Fruit fly (Drosophila melanogaster) whole organism, pupa: ENCODE data around the gene gish.

ENCODE experiments used
- CG10348 ChIP-seq: fragments of 200-800 bp; sonication (Bioruptor generic); IDR thresholded peaks from 2 replicates; pipeline ENCODE4 v1.3.6; 2022; ENCODE audit warnings: missing biosample characterization, missing genetic modification characterization
- CG12605 ChIP-seq: fragments of 200-800 bp; sonication (Bioruptor generic); IDR thresholded peaks from 2 replicates; pipeline ENCODE4 v1.3.6; 2022; ENCODE audit warnings: missing biosample characterization, missing genetic modification characterization
- CG13204 ChIP-seq: fragments of 200-800 bp; sonication (Bioruptor generic); optimal IDR thresholded peaks from 2 replicates; lab custom pipeline; 2018; ENCODE audit warnings: missing biosample characterization, mild to moderate bottlenecking, missing genetic modification characterization, moderate library complexity
- CG14655 ChIP-seq: fragments of 200-800 bp; sonication (Bioruptor generic); optimal IDR thresholded peaks from 3 replicates; lab custom pipeline; 2017; ENCODE audit warnings: mild to moderate bottlenecking, missing biosample characterization, missing genetic modification reagents, missing genetic modification characterization
- CG15710 ChIP-seq: fragments of 200-800 bp; sonication (Bioruptor generic); optimal IDR thresholded peaks from 2 replicates; lab custom pipeline; 2018; ENCODE audit warnings: missing biosample characterization, mild to moderate bottlenecking, missing genetic modification characterization, moderate library complexity
- CG17806 ChIP-seq: fragments of 200-800 bp; sonication (Bioruptor generic); optimal IDR thresholded peaks from 2 replicates; lab custom pipeline; 2018; ENCODE audit warnings: missing biosample characterization, mild to moderate bottlenecking, missing genetic modification characterization, moderate library complexity
- CG32121 ChIP-seq: fragments of 200-800 bp; sonication (Bioruptor generic); IDR thresholded peaks from 2 replicates; pipeline ENCODE4 v1.3.6; 2022; ENCODE audit warnings: missing biosample characterization, missing genetic modification characterization
- CG34367 ChIP-seq: fragments of 200-800 bp; sonication (Bioruptor generic); optimal IDR thresholded peaks from 2 replicates; lab custom pipeline; 2018; ENCODE audit warnings: missing biosample characterization, mild to moderate bottlenecking, missing genetic modification characterization
- CG4496 ChIP-seq: fragments of 200-800 bp; sonication (Bioruptor generic); IDR thresholded peaks from 3 replicates; pipeline ENCODE4 v1.3.6; 2022; ENCODE audit warnings: missing biosample characterization, missing genetic modification characterization
- CG8159 ChIP-seq: fragments of 200-800 bp; sonication (Bioruptor generic); optimal IDR thresholded peaks from 3 replicates; lab custom pipeline; 2018; ENCODE audit warnings: missing biosample characterization, mild to moderate bottlenecking, missing genetic modification characterization, moderate library complexity
- CG8301 ChIP-seq: fragments of 200-800 bp; sonication (Bioruptor generic); optimal IDR thresholded peaks from 2 replicates; lab custom pipeline; 2018; ENCODE audit warnings: missing biosample characterization, mild to moderate bottlenecking, missing genetic modification characterization
- CG9948 ChIP-seq: fragments of 200-800 bp; sonication (Bioruptor generic); optimal IDR thresholded peaks from 2 replicates; lab custom pipeline; 2018; ENCODE audit warnings: missing biosample characterization, mild to moderate bottlenecking, missing genetic modification characterization, moderate library complexity
- D1 ChIP-seq: fragments of 200-800 bp; sonication (Bioruptor generic); optimal IDR thresholded peaks from 2 replicates; lab custom pipeline; 2018; ENCODE audit warnings: missing biosample characterization, mild to moderate bottlenecking, missing genetic modification characterization, moderate library complexity
- EcR ChIP-seq: fragments of 200-800 bp; sonication (Bioruptor generic); optimal IDR thresholded peaks from 3 replicates; lab custom pipeline; 2019; ENCODE audit warnings: missing biosample characterization, missing genetic modification characterization, mild to moderate bottlenecking, moderate library complexity, missing genetic modification reagents
- Ets98B ChIP-seq: fragments of 200-800 bp; sonication (Bioruptor generic); IDR thresholded peaks from 2 replicates; pipeline ENCODE4 v1.3.6; 2022; ENCODE audit warnings: missing biosample characterization, missing genetic modification characterization
- Pif1A ChIP-seq: fragments of 200-800 bp; sonication (Bioruptor generic); optimal IDR thresholded peaks from 3 replicates; lab custom pipeline; 2016; ENCODE audit warnings: missing biosample characterization, missing genetic modification characterization
- Pif1B ChIP-seq: fragments of 200-800 bp; sonication (Bioruptor generic); optimal IDR thresholded peaks from 3 replicates; lab custom pipeline; 2016; ENCODE audit warnings: missing biosample characterization, missing genetic modification characterization
- Snoo ChIP-seq: fragments of 200-800 bp; sonication (Bioruptor generic); optimal IDR thresholded peaks from 3 replicates; lab custom pipeline; 2017; ENCODE audit warnings: missing biosample characterization, mild to moderate bottlenecking, missing genetic modification characterization, inconsistent platforms
- fd96Ca ChIP-seq: fragments of 200-800 bp; sonication (Bioruptor generic); IDR thresholded peaks from 3 replicates; pipeline ENCODE4 v1.3.6; 2022; ENCODE audit warnings: missing biosample characterization, missing genetic modification characterization
- gl ChIP-seq: fragments of 200-800 bp; sonication (Bioruptor generic); optimal IDR thresholded peaks from 2 replicates; lab custom pipeline; 2018; ENCODE audit warnings: missing biosample characterization, mild to moderate bottlenecking, missing genetic modification characterization
- rn ChIP-seq: fragments of 200-800 bp; sonication (Bioruptor generic); IDR thresholded peaks from 2 replicates; pipeline ENCODE4 v1.3.6; 2022; ENCODE audit warnings: missing biosample characterization, missing genetic modification characterization

gish gene

dm6 chr3R:16253974-16254408 is 18.3 kb upstream of the gish start:
- no peak for TF ChIP-seq D1 (tag; lab: Kevin White, UChicago)
- TF ChIP-seq Pif1B = no peak
- no peak for TF ChIP-seq CG15710
- TF ChIP-seq CG13204 (GFP tag; lab: Kevin White, UChicago) = peak; percentile 96
- no peak for TF ChIP-seq CG10348 (GFP tag; lab: Robert Waterston, UW)
- TF ChIP-seq EcR (GFP tag; lab: Kevin White, UChicago) = peak; percentile 43
- TF ChIP-seq CG17806 (tag; lab: Kevin White, UChicago) = no peak
- TF ChIP-seq, all 21 proteins: peak for 2

DNA sequence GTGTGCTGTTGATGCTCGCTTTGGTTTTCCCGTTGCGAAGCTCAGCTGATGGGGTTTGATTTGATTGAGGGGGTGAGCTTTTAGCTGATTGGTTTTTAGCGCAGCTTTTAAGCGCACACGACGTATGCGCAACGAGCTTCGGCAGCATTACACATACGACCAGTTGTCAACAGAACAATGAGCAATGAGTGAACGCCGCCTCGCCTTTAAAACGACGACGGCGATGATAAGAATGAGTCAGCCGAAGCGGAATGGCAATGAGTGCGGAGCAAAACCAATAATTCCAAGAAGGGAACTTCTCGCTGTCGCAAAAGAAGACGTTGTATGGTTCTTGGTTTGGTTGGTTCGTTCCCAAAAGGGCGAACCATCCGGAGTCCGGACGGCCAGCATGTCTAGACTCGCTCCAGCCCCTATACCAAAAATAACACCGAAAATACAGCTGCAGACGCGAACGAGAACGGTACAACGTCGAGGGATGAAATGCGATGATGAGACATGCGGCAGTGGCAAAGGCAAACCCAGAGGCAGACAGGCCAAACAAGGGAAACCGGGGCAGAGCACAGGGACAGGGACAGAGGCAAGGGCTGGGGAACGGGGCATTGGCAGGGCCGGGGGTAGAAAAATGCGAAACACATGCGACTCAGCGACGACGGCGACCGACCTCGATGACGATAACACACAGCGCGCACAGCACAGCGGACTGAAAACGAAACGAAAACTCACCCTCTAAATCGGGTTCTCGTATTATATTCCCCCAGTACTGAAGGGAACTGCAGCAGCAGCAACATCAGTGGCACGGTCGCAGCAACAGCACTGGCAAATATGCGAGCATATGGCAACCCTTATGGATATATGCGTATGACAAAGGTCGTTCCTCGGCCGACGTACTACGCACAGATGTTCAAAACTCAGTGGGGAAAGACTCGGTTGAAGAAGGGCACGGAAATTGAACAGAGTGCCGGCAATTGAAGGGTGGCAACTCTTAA is 17.3 kb upstream of the gish start:
- TF ChIP-seq Ets98B (GFP tag; lab: Robert Waterston, UW) = no peak
- no peak for TF ChIP-seq fd96Ca (GFP tag; lab: Robert Waterston, UW)
- peak; percentile 4 for TF ChIP-seq Pif1B
- TF ChIP-seq EcR (GFP tag; lab: Kevin White, UChicago) = peak; percentile 47
- TF ChIP-seq CG13204 (GFP tag; lab: Kevin White, UChicago) = peak; percentile 96
- TF ChIP-seq CG8159 (tag; lab: Kevin White, UChicago) = peak; percentile 18

- TF ChIP-seq CG34367 (no peak), CG32121 (peak; percentile 65), D1 (tag; lab: Kevin White, UChicago) (no peak), fd96Ca (GFP tag; lab: Robert Waterston, UW) (no peak), gl (tag; lab: Kevin White, UChicago) (no peak), CG8159 (tag; lab: Kevin White, UChicago) (no peak), EcR (GFP tag; lab: Kevin White, UChicago) (peak; percentile 55), CG13204 (GFP tag; lab: Kevin White, UChicago) (peak; percentile 88), CG12605 (GFP tag; lab: Robert Waterston, UW) (no peak), CG10348 (GFP tag; lab: Robert Waterston, UW) (no peak), Ets98B (GFP tag; lab: Robert Waterston, UW) (peak; percentile 22; the same call in 1 of the 2 replicates), CG9948 (tag; lab: Kevin White, UChicago) (no peak), Pif1A (no peak), Snoo (tag; lab: Kevin White, UChicago) (no peak), CG15710 (no peak), CG4496 (GFP tag; lab: Robert Waterston, UW) (peak; percentile 55; the same call in 2 of the 3 replicates), rn (no peak), CG14655 (no peak), CG8301 (no peak), CG17806 (tag; lab: Kevin White, UChicago) (no peak)
Measured at dm6 chr3R:16256135-16256534, 16.1 kb upstream of the gish start.

DNA sequence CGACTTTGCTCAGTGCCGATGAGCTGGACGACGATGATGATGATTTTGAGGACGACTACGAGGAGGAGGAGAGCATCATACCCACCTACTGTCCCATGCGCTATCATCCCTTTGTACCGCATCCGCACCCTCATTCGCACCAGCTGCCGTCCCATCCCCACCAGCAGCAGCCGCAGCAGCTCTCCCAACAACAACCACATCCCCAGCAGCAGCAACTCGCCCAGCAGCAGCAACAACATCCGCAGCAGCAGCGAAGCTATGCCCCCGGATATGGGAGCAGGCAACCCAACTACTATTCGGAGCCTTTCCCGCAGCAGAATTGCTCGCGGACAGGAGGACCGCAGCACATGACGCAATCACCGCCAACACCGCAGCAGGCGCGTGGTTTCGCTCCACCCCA is 14.9 kb upstream of the gish start:
- TF ChIP-seq CG14655 (no peak), gl (tag; lab: Kevin White, UChicago) (no peak), CG12605 (GFP tag; lab: Robert Waterston, UW) (no peak), D1 (tag; lab: Kevin White, UChicago) (no peak), CG9948 (tag; lab: Kevin White, UChicago) (no peak), CG4496 (GFP tag; lab: Robert Waterston, UW) (no peak), CG32121 (no peak), Snoo (tag; lab: Kevin White, UChicago) (no peak), CG17806 (tag; lab: Kevin White, UChicago) (no peak), CG10348 (GFP tag; lab: Robert Waterston, UW) (no peak), rn (no peak), Pif1A (no peak), CG13204 (GFP tag; lab: Kevin White, UChicago) (no peak), Pif1B (no peak)

DNA sequence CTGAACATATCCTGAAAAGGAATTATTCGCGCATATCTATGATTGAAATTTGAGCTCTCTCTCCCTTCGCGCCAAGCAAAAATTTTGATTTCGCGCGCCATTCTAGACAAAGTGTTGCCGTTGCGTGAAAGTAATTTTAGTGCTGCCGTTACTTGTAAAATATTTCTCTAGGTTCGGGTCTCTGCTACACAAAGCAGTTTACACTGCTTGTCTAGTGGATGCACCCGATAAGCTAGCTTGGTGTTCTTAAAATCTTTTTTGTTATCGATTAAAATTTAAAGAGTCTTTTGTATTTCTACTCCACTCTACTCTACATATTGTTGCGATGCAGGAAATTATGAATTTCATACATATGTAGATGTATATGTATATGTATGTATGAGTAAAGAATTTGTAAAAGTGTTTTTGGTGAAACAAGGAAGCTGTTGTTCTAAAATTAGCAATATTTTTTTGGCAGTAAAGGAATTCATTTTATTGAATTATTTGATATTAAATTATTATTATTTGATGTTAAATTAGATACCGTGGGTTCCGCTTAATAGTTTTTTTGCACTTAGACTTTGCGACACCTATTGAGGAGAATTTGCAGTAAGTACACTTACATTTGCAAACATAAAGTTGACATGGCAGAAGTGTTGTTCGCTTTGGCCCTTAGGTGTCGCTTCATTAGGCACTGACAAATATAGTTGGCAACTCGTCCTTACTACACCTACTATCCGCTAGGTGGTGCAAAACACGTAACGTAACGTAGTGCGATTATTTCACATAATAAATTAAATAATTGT is 11.7 kb upstream of the gish start:
- TF ChIP-seq Ets98B (GFP tag; lab: Robert Waterston, UW) (0 out of 2 replicates have a peak, but pooled peaks have one; percentile 14), Pif1B (no peak), CG34367 (peak; percentile 45), Snoo (tag; lab: Kevin White, UChicago) (peak; percentile 42), CG15710 (peak; percentile 13), fd96Ca (GFP tag; lab: Robert Waterston, UW) (no peak), CG4496 (GFP tag; lab: Robert Waterston, UW) (peak; percentile 45; the same call in 1 of the 3 replicates), CG17806 (tag; lab: Kevin White, UChicago) (no peak)
